Fruit fly (Drosophila melanogaster) whole organism, wandering third instar larva: ENCODE results near the gene CG13056.

Experiments
- CG32264 ChIP-seq: fragments of 200-800 bp; sonication (Bioruptor generic); optimal IDR thresholded peaks from 2 replicates; lab custom pipeline; 2016; ENCODE audit warnings: missing biosample characterization, missing genetic modification characterization
- Dfd ChIP-seq: fragments of >200 bp; optimal IDR thresholded peaks from 2 replicates; lab custom pipeline; 2017; ENCODE audit warnings: missing biosample characterization, missing genetic modification characterization
- GATAd ChIP-seq: sonication (Bioruptor generic); optimal IDR thresholded peaks from 2 replicates; lab custom pipeline; 2016; ENCODE audit warnings: missing biosample characterization, missing genetic modification characterization
- HLH106 ChIP-seq: fragments of 200-800 bp; optimal IDR thresholded peaks from 3 replicates; lab custom pipeline; 2019; ENCODE audit warnings: missing biosample characterization, mild to moderate bottlenecking, missing genetic modification characterization, moderate library complexity
- Hr78 ChIP-seq: fragments of >200 bp; optimal IDR thresholded peaks from 2 replicates; lab custom pipeline; 2017; ENCODE audit warnings: missing biosample characterization, missing genetic modification characterization
- Myc ChIP-seq: fragments of >200 bp; optimal IDR thresholded peaks from 2 replicates; lab custom pipeline; 2017
- Rel ChIP-seq, 2 experiments: fragments of 200-800 bp; sonication (Bioruptor generic) in 1 of 2; optimal IDR thresholded peaks; 2 replicates in 1 of 2; 3 replicates in 1 of 2; lab custom pipeline; 2016 to 2019; ENCODE audit warnings: mild to moderate bottlenecking in 2 of 2, missing biosample characterization in 2 of 2, missing genetic modification characterization in 2 of 2, moderate library complexity in 1 of 2
- br ChIP-seq: fragments of 200-800 bp; sonication (Bioruptor generic); optimal IDR thresholded peaks from 2 replicates; lab custom pipeline; 2016; ENCODE audit warnings: missing biosample characterization, missing genetic modification characterization
- brk ChIP-seq: fragments of 200-800 bp; sonication (Bioruptor generic); optimal IDR thresholded peaks from 2 replicates; lab custom pipeline; 2016; ENCODE audit warnings: missing biosample characterization, mild to moderate bottlenecking, missing genetic modification characterization
- dmrt93B ChIP-seq: fragments of 200-800 bp; sonication (Bioruptor generic); optimal IDR thresholded peaks from 2 replicates; lab custom pipeline; 2018; ENCODE audit warnings: missing biosample characterization, mild to moderate bottlenecking, missing genetic modification characterization
- h ChIP-seq: fragments of 200-800 bp; sonication (Bioruptor generic); optimal IDR thresholded peaks from 3 replicates; lab custom pipeline; 2016; ENCODE audit warnings: missing biosample characterization, mild to moderate bottlenecking, missing genetic modification characterization
- jim ChIP-seq: fragments of 175-275, 200-325 bp; sonication (Bioruptor generic); optimal IDR thresholded peaks from 2 replicates; lab custom pipeline; 2016; ENCODE audit warnings: missing biosample characterization, mild to moderate bottlenecking, missing genetic modification characterization
- lola ChIP-seq: fragments of >200 bp; optimal IDR thresholded peaks from 2 replicates; lab custom pipeline; 2017; ENCODE audit warnings: missing biosample characterization, missing genetic modification characterization
- psq ChIP-seq: fragments of 200-800 bp; sonication (Bioruptor generic); optimal IDR thresholded peaks from 3 replicates; lab custom pipeline; 2017; ENCODE audit warnings: missing biosample characterization, mild to moderate bottlenecking, missing genetic modification characterization, moderate library complexity

DNA sequence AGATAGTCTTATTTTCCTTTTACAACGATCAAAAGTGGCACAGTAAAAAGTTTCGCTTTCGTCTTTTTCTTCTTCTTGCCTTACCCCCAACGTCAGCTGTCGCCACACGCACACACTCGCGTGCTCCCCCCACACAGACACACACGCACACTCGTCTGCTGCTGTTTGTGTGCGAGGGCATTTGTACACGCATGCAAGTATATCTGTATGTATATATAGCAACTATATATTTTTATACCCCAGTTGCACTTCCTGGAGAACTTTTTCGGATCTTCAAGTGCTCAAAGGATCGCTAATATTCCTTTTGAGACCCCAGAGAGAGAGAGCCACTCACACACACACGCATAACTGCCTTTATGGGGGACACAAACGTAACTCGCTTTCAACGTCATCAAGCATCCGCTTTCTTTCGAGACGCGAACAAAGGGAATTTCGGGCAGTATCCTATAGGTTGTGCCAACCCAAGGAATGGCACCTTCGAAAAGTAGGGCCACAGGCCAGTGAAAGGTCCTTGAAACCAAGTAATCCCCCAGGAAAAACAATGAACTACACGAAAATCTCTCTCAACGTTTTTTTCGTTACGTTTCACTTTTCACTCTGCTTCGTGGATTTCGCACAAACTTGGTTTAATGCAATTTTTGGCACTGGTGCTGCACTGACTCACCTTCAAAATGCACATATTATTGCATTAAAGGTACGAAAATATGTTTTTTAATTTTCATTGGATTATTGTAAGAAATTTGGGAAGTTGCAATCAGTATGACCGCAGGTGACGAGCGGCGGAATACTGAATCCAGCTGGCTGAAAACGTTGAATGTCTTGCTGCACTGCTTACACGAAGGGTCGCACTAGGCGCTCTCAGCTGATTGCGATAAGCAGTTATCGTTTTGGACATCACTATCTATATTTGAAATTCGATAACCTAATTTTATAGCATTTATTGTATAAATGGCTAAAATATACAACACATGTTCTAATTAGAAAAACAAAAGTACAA, 45.0 kb downstream of the CG13056 start, which contains the start of gene roq:
- TF ChIP-seq lola: no peak
- no peak for TF ChIP-seq psq (GFP tag; lab: Kevin White, UChicago)
- no peak for TF ChIP-seq CG32264 (GFP tag; lab: Kevin White, UChicago)
- no peak for TF ChIP-seq Hr78
- peak; percentile 18 for TF ChIP-seq Rel (GFP tag; optimal IDR thresholded peaks at IDR 0.05; lab: Kevin White, UChicago)
- TF ChIP-seq Rel (tag; optimal IDR thresholded peaks at IDR 0.05; lab: Kevin White, UChicago): peak; percentile 6
- TF ChIP-seq HLH106 (tag; lab: Kevin White, UChicago): no peak
- TF ChIP-seq h (GFP tag; lab: Kevin White, UChicago): peak; percentile 35
- TF ChIP-seq Myc (lab: Kevin White, UChicago): no peak
- TF ChIP-seq brk (GFP tag; lab: Kevin White, UChicago): no peak
- TF ChIP-seq br: no peak
- no peak for TF ChIP-seq jim (GFP tag; lab: Kevin White, UChicago)
- TF ChIP-seq dmrt93B (GFP tag; lab: Kevin White, UChicago): no peak
- no peak for TF ChIP-seq GATAd
- TF ChIP-seq Dfd: no peak
